Worm (Caenorhabditis elegans) whole organism, L2 larva: ENCODE measurements around the gene bed-1.
A peak's percentile ranks its signal among the peaks of the same experiment; 100 is the strongest.

Experiments
- C34F6.9 ChIP-seq: fragments of 150-350 bp; optimal IDR thresholded peaks from 2 replicates; lab custom pipeline; 2014; ENCODE audit warnings: missing biosample characterization, missing genetic modification characterization
- F13H6.1 ChIP-seq: sonication (generic microtip); optimal IDR thresholded peaks from 2 replicates; lab custom pipeline; 2016; ENCODE audit warnings: missing genetic modification characterization, missing compliant biosample characterization
- ZK546.5 ChIP-seq: sonication (generic microtip); optimal IDR thresholded peaks from 2 replicates; lab custom pipeline; 2017; ENCODE audit warnings: missing biosample characterization, missing genetic modification characterization
- alr-1 ChIP-seq: fragments of 150-350 bp; optimal IDR thresholded peaks from 2 replicates; lab custom pipeline; 2014; ENCODE audit warnings: missing biosample characterization, missing genetic modification characterization
- ceh-82 ChIP-seq: fragments of 150-350 bp; optimal IDR thresholded peaks from 2 replicates; lab custom pipeline; 2014; ENCODE audit warnings: missing biosample characterization, missing genetic modification characterization
- crh-2 ChIP-seq: sonication (generic microtip); optimal IDR thresholded peaks from 2 replicates; lab custom pipeline; 2017; ENCODE audit warnings: missing biosample characterization, missing genetic modification characterization
- dmd-4 ChIP-seq: sonication (generic microtip); optimal IDR thresholded peaks from 2 replicates; lab custom pipeline; 2017; ENCODE audit warnings: missing biosample characterization, missing genetic modification characterization
- elt-1 ChIP-seq: fragments of 150-350 bp; optimal IDR thresholded peaks from 2 replicates; lab custom pipeline; 2014; ENCODE audit warnings: missing biosample characterization, missing genetic modification characterization
- fos-1 ChIP-seq: fragments of 150-350 bp; optimal IDR thresholded peaks from 2 replicates; lab custom pipeline; 2014; ENCODE audit warnings: missing biosample characterization, missing genetic modification characterization
- lin-11 ChIP-seq: fragments of 150-350 bp; sonication (generic microtip); optimal IDR thresholded peaks from 2 replicates; lab custom pipeline; 2014; ENCODE audit warnings: missing biosample characterization, missing genetic modification characterization, inconsistent platforms, mixed read lengths
- lin-39 ChIP-seq: fragments of 150-350 bp; optimal IDR thresholded peaks from 2 replicates; lab custom pipeline; 2014; ENCODE audit warnings: missing biosample characterization, missing genetic modification reagents, missing genetic modification characterization
- lsy-2 ChIP-seq, 2 experiments: fragments of 150-350 bp in 1 of 2; sonication (generic microtip) in 1 of 2; optimal IDR thresholded peaks; 2 replicates each; lab custom pipeline; 2014 to 2017; ENCODE audit warnings: missing biosample characterization in 2 of 2, missing genetic modification characterization in 2 of 2
- mab-5 ChIP-seq: fragments of 150-350 bp; optimal IDR thresholded peaks from 2 replicates; lab custom pipeline; 2014; ENCODE audit warnings: missing biosample characterization, missing genetic modification characterization
- mbf-1 ChIP-seq: sonication (generic microtip); optimal IDR thresholded peaks from 2 replicates; lab custom pipeline; 2017; ENCODE audit warnings: missing biosample characterization, missing genetic modification characterization
- nhr-10 ChIP-seq: sonication (generic microtip); optimal IDR thresholded peaks from 2 replicates; lab custom pipeline; 2017; ENCODE audit warnings: missing biosample characterization, missing genetic modification characterization
- nhr-12 ChIP-seq: fragments of 150-350 bp; optimal IDR thresholded peaks from 2 replicates; lab custom pipeline; 2014; ENCODE audit warnings: missing biosample characterization, missing genetic modification characterization
- nhr-129 ChIP-seq: fragments of 150-350 bp; optimal IDR thresholded peaks from 2 replicates; lab custom pipeline; 2014; ENCODE audit warnings: missing biosample characterization, missing genetic modification characterization
- nhr-21 ChIP-seq: fragments of 150-350 bp; optimal IDR thresholded peaks from 2 replicates; lab custom pipeline; 2014; ENCODE audit warnings: missing biosample characterization, missing genetic modification characterization
- nhr-23 ChIP-seq: fragments of 150-350 bp; optimal IDR thresholded peaks from 2 replicates; lab custom pipeline; 2014; ENCODE audit warnings: missing biosample characterization, missing genetic modification reagents, missing genetic modification characterization
- nhr-237 ChIP-seq: fragments of 150-350 bp; optimal IDR thresholded peaks from 2 replicates; lab custom pipeline; 2014; ENCODE audit warnings: missing biosample characterization, missing genetic modification characterization
- nhr-25 ChIP-seq: fragments of 150-350 bp; sonication (generic microtip); optimal IDR thresholded peaks from 3 replicates; lab custom pipeline; 2014; ENCODE audit warnings: missing biosample characterization, missing genetic modification characterization
- nhr-6 ChIP-seq: fragments of 150-350 bp; optimal IDR thresholded peaks from 2 replicates; lab custom pipeline; 2014; ENCODE audit warnings: missing biosample characterization, missing genetic modification characterization
- nhr-77 ChIP-seq: fragments of 150-350 bp; optimal IDR thresholded peaks from 2 replicates; lab custom pipeline; 2014; ENCODE audit warnings: missing biosample characterization, missing genetic modification characterization
- peb-1 ChIP-seq: fragments of 150-350 bp; optimal IDR thresholded peaks from 2 replicates; lab custom pipeline; 2014; ENCODE audit warnings: missing biosample characterization, missing genetic modification characterization
- sem-4 ChIP-seq: fragments of 150-350 bp; optimal IDR thresholded peaks from 2 replicates; lab custom pipeline; 2014; ENCODE audit warnings: missing biosample characterization, missing genetic modification reagents, missing genetic modification characterization
- skn-1 ChIP-seq: sonication (generic microtip); optimal IDR thresholded peaks from 2 replicates; lab custom pipeline; 2017; ENCODE audit warnings: missing biosample characterization, missing genetic modification characterization
- sma-3 ChIP-seq: sonication (generic microtip); optimal IDR thresholded peaks from 2 replicates; lab custom pipeline; 2016; ENCODE audit warnings: missing genetic modification reagents, missing genetic modification characterization, missing compliant biosample characterization
- sma-9 ChIP-seq, 2 experiments: fragments of 150-350 bp in 1 of 2; sonication (generic microtip) in 1 of 2; optimal IDR thresholded peaks; 2 replicates each; lab custom pipeline; 2014 to 2016; ENCODE audit warnings: missing genetic modification characterization in 2 of 2, mild to moderate bottlenecking in 1 of 2, missing biosample characterization in 1 of 2, missing compliant biosample characterization in 1 of 2, missing genetic modification reagents in 1 of 2, moderate library complexity in 1 of 2
- snpc-4 ChIP-seq: fragments of 150-350 bp; optimal IDR thresholded peaks from 2 replicates; lab custom pipeline; 2014; ENCODE audit warnings: missing biosample characterization, missing genetic modification characterization
- unc-39 ChIP-seq: fragments of 150-350 bp; optimal IDR thresholded peaks from 2 replicates; lab custom pipeline; 2014; ENCODE audit warnings: missing biosample characterization, missing genetic modification characterization
- unc-55 ChIP-seq: fragments of 150-350 bp; sonication (generic microtip); optimal IDR thresholded peaks from 3 replicates; lab custom pipeline; 2014; ENCODE audit warnings: missing biosample characterization, missing genetic modification reagents, missing genetic modification characterization
- unc-62 ChIP-seq: fragments of 150-350 bp; optimal IDR thresholded peaks from 2 replicates; lab custom pipeline; 2014; ENCODE audit warnings: missing biosample characterization, missing genetic modification reagents, missing genetic modification characterization
- zag-1 ChIP-seq: fragments of 150-350 bp; optimal IDR thresholded peaks from 2 replicates; lab custom pipeline; 2014; ENCODE audit warnings: missing biosample characterization, missing genetic modification characterization
- ztf-1 ChIP-seq: fragments of 200-800 bp; sonication (Bioruptor generic); conservative IDR thresholded peaks from 2 replicates; pipeline ENCODE4 v1.3.6; 2022; ENCODE audit warnings: missing genetic modification characterization, missing compliant biosample characterization
- ztf-11 ChIP-seq: sonication (generic microtip); optimal IDR thresholded peaks from 2 replicates; lab custom pipeline; 2017; ENCODE audit warnings: missing biosample characterization, missing genetic modification characterization
- ztf-4 ChIP-seq: fragments of 150-350 bp; optimal IDR thresholded peaks from 2 replicates; lab custom pipeline; 2014; ENCODE audit warnings: missing biosample characterization, missing genetic modification characterization

bed-1 gene

ce11 chrV:19153806-19154205 lies 29.1 kb upstream of the bed-1 start, which contains the start of gene tsp-13:
Gene tsp-13 (plus strand): TSS chrV:19154106.
- TF ChIP-seq nhr-23 (tag; lab: Kevin White, UChicago) (no peak), sem-4 (tag; lab: Kevin White, UChicago) (no peak), mab-5 (tag; lab: Kevin White, UChicago) (no peak), unc-55 (GFP tag; lab: Kevin White, UChicago) (no peak), sma-3 (no peak)
- TF ChIP-seq, all 48 proteins: peak for 0

ce11 chrV:19153244-19153643 lies 28.5 kb upstream of the bed-1 start:
- TF ChIP-seq sma-9 (GFP tag; optimal IDR thresholded peaks at IDR 0.05; lab: Kevin White, UChicago) (no peak), sma-9 (tag; optimal IDR thresholded peaks at IDR 0.05; lab: Kevin White, UChicago) (no peak), fos-1 (peak; percentile 68)
- TF ChIP-seq, all 48 proteins: peak for 1

- no peak for TF ChIP-seq crh-2
- TF ChIP-seq ztf-4 (tag; lab: Kevin White, UChicago): no peak
- TF ChIP-seq peb-1 (tag; lab: Kevin White, UChicago): no peak
- TF ChIP-seq nhr-12 (tag; lab: Kevin White, UChicago): no peak
- no peak for TF ChIP-seq elt-1 (tag; lab: Kevin White, UChicago)
- no peak for TF ChIP-seq nhr-25 (tag; lab: Kevin White, UChicago)
- no peak for TF ChIP-seq ZK546.5 (tag; lab: Kevin White, UChicago)
- no peak for TF ChIP-seq zag-1 (tag; lab: Kevin White, UChicago)
- no peak for TF ChIP-seq unc-62 (GFP tag; lab: Kevin White, UChicago)
- TF ChIP-seq nhr-237 (tag; lab: Kevin White, UChicago): no peak
- TF ChIP-seq dmd-4: no peak
- TF ChIP-seq ztf-1 (GFP tag; lab: Robert Waterston, UW): no peak
- no peak for TF ChIP-seq snpc-4 (tag; lab: Kevin White, UChicago)
- no peak for TF ChIP-seq sma-9 (GFP tag; optimal IDR thresholded peaks at IDR 0.05; lab: Kevin White, UChicago)
- TF ChIP-seq sma-9 (tag; optimal IDR thresholded peaks at IDR 0.05; lab: Kevin White, UChicago): no peak
- TF ChIP-seq, all 48 proteins: peak for 0
Measured at ce11 chrV:19152328-19152727, 27.6 kb upstream of the bed-1 start, which contains the start of gene Y39B6A.69. Gene Y39B6A.69 (minus strand): TSS chrV:19152428.

DNA sequence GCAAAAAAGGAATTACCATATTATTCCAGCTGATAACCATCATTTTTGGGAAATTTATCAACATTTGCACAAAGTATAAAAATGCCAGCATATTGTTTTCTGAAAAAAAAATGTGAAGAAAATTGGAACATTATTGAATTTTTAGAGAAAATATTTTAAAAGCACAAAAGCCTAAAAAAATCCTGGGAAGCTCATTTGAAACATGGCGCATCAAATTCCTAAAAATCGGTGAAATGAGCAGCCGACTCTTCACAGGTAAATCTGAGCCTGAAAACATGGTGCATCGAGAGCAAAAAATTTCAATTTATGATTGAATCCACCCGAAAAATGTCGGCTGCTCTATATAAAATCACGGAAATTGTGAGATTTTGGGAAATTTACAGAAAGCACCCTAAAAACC lies 24.3 kb upstream of the bed-1 start, which contains the start of gene Y39B6A.7:
Gene Y39B6A.7 (minus strand): TSS at position 101 of the 400 bp plus-strand sequence.
- TF ChIP-seq crh-2 (no peak), unc-39 (tag; lab: Kevin White, UChicago) (no peak), mab-5 (tag; lab: Kevin White, UChicago) (no peak), alr-1 (tag; lab: Kevin White, UChicago) (no peak)

DNA sequence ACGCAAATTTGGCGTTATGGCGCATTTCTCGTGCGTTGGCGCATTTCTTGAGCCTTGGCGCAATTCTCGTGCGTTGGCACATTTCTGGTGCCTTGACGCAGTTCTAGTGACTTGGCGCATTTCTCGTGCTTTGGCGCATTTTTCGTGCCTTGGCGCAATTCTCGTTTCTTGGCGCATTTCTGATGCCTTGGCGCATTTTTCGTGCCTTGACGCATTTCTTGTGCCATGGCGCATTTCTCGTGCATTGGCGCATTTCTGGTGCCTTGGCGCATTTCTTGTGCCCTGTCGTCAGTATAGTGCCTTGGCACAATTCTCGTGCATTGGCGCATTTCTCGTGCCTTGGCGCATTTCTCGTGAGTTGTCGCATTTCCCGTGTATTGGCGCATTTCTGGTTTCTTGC lies 23.6 kb upstream of the bed-1 start:
- no peak for TF ChIP-seq C34F6.9 (tag; lab: Kevin White, UChicago)
- no peak for TF ChIP-seq nhr-77
- TF ChIP-seq nhr-6: no peak
- no peak for TF ChIP-seq ztf-11 (tag; lab: Kevin White, UChicago)
- TF ChIP-seq crh-2: no peak
- TF ChIP-seq mbf-1 (tag; lab: Kevin White, UChicago): no peak
- no peak for TF ChIP-seq lin-39 (tag; lab: Kevin White, UChicago)
- no peak for TF ChIP-seq lsy-2 (tag; optimal IDR thresholded peaks at IDR 0.05; lab: Kevin White, UChicago)
- TF ChIP-seq nhr-10 (tag; lab: Kevin White, UChicago): no peak
- TF ChIP-seq skn-1 (tag; lab: Kevin White, UChicago): no peak

ce11 chrV:19142595-19142994 lies 17.9 kb upstream of the bed-1 start:
- TF ChIP-seq ztf-1 (GFP tag; lab: Robert Waterston, UW) (no peak), mab-5 (tag; lab: Kevin White, UChicago) (no peak), lin-11 (tag; lab: Kevin White, UChicago) (no peak), nhr-129 (no peak), ceh-82 (no peak), skn-1 (tag; lab: Kevin White, UChicago) (no peak), sma-3 (no peak), nhr-21 (no peak), ZK546.5 (tag; lab: Kevin White, UChicago) (no peak), dmd-4 (no peak), F13H6.1 (tag; lab: Kevin White, UChicago) (no peak), fos-1 (no peak), crh-2 (no peak)
